Fruit fly (Drosophila melanogaster) whole organism, embryonic: ENCODE measurements around the gene gkt.

Source experiments
- C15 ChIP-seq: fragments of 200-800 bp; sonication (Bioruptor generic); IDR thresholded peaks from 3 replicates; pipeline ENCODE4 v1.3.6; 2022; ENCODE audit warnings: missing biosample characterization, missing genetic modification characterization
- CG10462 ChIP-seq: fragments of 200-800 bp; sonication (Bioruptor generic); optimal IDR thresholded peaks from 2 replicates; lab custom pipeline; 2016; ENCODE audit warnings: missing biosample characterization, missing genetic modification characterization
- CG10543 ChIP-seq: fragments of 200-800 bp; sonication (Bioruptor generic); optimal IDR thresholded peaks from 3 replicates; lab custom pipeline; 2017; ENCODE audit warnings: missing biosample characterization, mild to moderate bottlenecking, missing genetic modification characterization, moderate library complexity
- CG10979 ChIP-seq: fragments of 200-800 bp; sonication (Bioruptor generic); optimal IDR thresholded peaks from 2 replicates; lab custom pipeline; 2018; ENCODE audit warnings: missing biosample characterization, mild to moderate bottlenecking, missing genetic modification characterization, moderate library complexity
- CG12155 ChIP-seq: fragments of 200-800 bp; sonication (Bioruptor generic); optimal IDR thresholded peaks from 3 replicates; lab custom pipeline; 2016; ENCODE audit warnings: missing biosample characterization, missing genetic modification characterization
- CG12391 ChIP-seq: fragments of 200-800 bp; sonication (Bioruptor generic); optimal IDR thresholded peaks from 3 replicates; lab custom pipeline; 2018; ENCODE audit warnings: missing biosample characterization, mild to moderate bottlenecking, missing genetic modification characterization, moderate library complexity
- CG17361 ChIP-seq: fragments of 200-800 bp; sonication (Bioruptor generic); IDR thresholded peaks from 3 replicates; pipeline ENCODE4 v1.3.6; 2022; ENCODE audit warnings: missing biosample characterization, missing genetic modification characterization
- CG2116 ChIP-seq: fragments of 200-800 bp; sonication (Bioruptor generic); optimal IDR thresholded peaks from 3 replicates; lab custom pipeline; 2018; ENCODE audit warnings: missing biosample characterization, mild to moderate bottlenecking, missing genetic modification characterization
- CG2202 ChIP-seq: fragments of 200-800 bp; sonication (Bioruptor generic); optimal IDR thresholded peaks from 2 replicates; lab custom pipeline; 2018; ENCODE audit warnings: missing biosample characterization, mild to moderate bottlenecking, missing genetic modification characterization
- CG31224 ChIP-seq: fragments of 200-800 bp; sonication (Bioruptor generic); IDR thresholded peaks from 2 replicates; pipeline ENCODE4 v1.3.6; 2022; ENCODE audit warnings: missing biosample characterization, missing genetic modification characterization
- CG3163 ChIP-seq: fragments of 200-800 bp; sonication (Bioruptor generic); optimal IDR thresholded peaks from 3 replicates; lab custom pipeline; 2016; ENCODE audit warnings: missing biosample characterization, missing genetic modification characterization
- CG4617 ChIP-seq: fragments of 200-800 bp; sonication (Bioruptor generic); optimal IDR thresholded peaks from 3 replicates; lab custom pipeline; 2016; ENCODE audit warnings: missing biosample characterization, missing genetic modification characterization, borderline replicate concordance
- CG6765 ChIP-seq: fragments of 200-800 bp; sonication (Bioruptor generic); optimal IDR thresholded peaks from 3 replicates; lab custom pipeline; 2017; ENCODE audit warnings: missing biosample characterization, mild to moderate bottlenecking, missing genetic modification characterization
- CG6854 ChIP-seq: fragments of 200-800 bp; sonication (Bioruptor generic); optimal IDR thresholded peaks from 3 replicates; lab custom pipeline; 2017; ENCODE audit warnings: missing biosample characterization, mild to moderate bottlenecking, missing genetic modification characterization
- CG7556 ChIP-seq: fragments of 200-800 bp; sonication (Bioruptor generic); optimal IDR thresholded peaks from 2 replicates; lab custom pipeline; 2017; ENCODE audit warnings: missing biosample characterization, mild to moderate bottlenecking, missing genetic modification characterization
- CG8765 ChIP-seq: fragments of 200-800 bp; sonication (Bioruptor generic); IDR thresholded peaks from 2 replicates; pipeline ENCODE4 v1.3.6; 2022; ENCODE audit warnings: missing biosample characterization, missing genetic modification characterization
- Dek ChIP-seq: fragments of 200-800 bp; sonication (Bioruptor generic); optimal IDR thresholded peaks from 3 replicates; lab custom pipeline; 2019; ENCODE audit warnings: missing biosample characterization, mild to moderate bottlenecking, missing genetic modification characterization, moderate library complexity
- Eip74EF ChIP-seq, 2 experiments: fragments of 200-800 bp in 1 of 2; fragments of >200 bp in 1 of 2; sonication (Bioruptor generic) in 1 of 2; optimal IDR thresholded peaks; 2 replicates each; lab custom pipeline; 2017 to 2019; ENCODE audit warnings: missing biosample characterization in 2 of 2, missing genetic modification characterization in 2 of 2, mild to moderate bottlenecking in 1 of 2, moderate library complexity in 1 of 2
- Ets65A ChIP-seq: fragments of 200-800 bp; sonication (Bioruptor generic); peaks from one replicate; lab custom pipeline; 2016; ENCODE audit warnings: missing biosample characterization, missing genetic modification characterization
- Hmx ChIP-seq: fragments of 200-800 bp; sonication (Bioruptor generic); optimal IDR thresholded peaks from 2 replicates; lab custom pipeline; 2016; ENCODE audit warnings: missing biosample characterization, missing genetic modification characterization
- MBD-R2 ChIP-seq: fragments of 200-800 bp; sonication (Bioruptor generic); IDR thresholded peaks from 2 replicates; pipeline ENCODE4 v1.3.6; 2022; ENCODE audit warnings: missing biosample characterization, missing genetic modification characterization
- Med ChIP-seq: fragments of 200-800 bp; sonication (Bioruptor generic); peaks from one replicate; lab custom pipeline; 2016; ENCODE audit warnings: missing biosample characterization, missing genetic modification characterization, mild to moderate bottlenecking, inconsistent platforms, moderate library complexity
- NC2β ChIP-seq: fragments of 200-800 bp; sonication (Bioruptor generic); optimal IDR thresholded peaks from 2 replicates; lab custom pipeline; 2016; ENCODE audit warnings: missing biosample characterization, missing genetic modification characterization
- Oaz ChIP-seq: fragments of 200-800 bp; sonication (Bioruptor generic); IDR thresholded peaks from 2 replicates; pipeline ENCODE4 v1.3.6; 2022; ENCODE audit warnings: missing biosample characterization, missing genetic modification characterization
- Optix ChIP-seq: fragments of 200-800 bp; sonication (Bioruptor generic); IDR thresholded peaks from 3 replicates; pipeline ENCODE4 v1.3.6; 2022; ENCODE audit warnings: missing biosample characterization, missing genetic modification characterization
- cas ChIP-seq: fragments of 200-800 bp; sonication (Bioruptor generic); IDR thresholded peaks from 2 replicates; pipeline ENCODE4 v1.3.6; 2022; ENCODE audit warnings: missing biosample characterization, missing genetic modification characterization
- danr ChIP-seq: fragments of 200-800 bp; sonication (Bioruptor generic); IDR thresholded peaks from 2 replicates; pipeline ENCODE4 v1.3.6; 2022; ENCODE audit warnings: missing biosample characterization, missing genetic modification characterization
- ems ChIP-seq: fragments of 200-800 bp; sonication (Bioruptor generic); optimal IDR thresholded peaks from 3 replicates; lab custom pipeline; 2016; ENCODE audit warnings: missing biosample characterization, missing genetic modification characterization
- gsb-n ChIP-seq: fragments of 200-800 bp; sonication (Bioruptor generic); optimal IDR thresholded peaks from 3 replicates; lab custom pipeline; 2018; ENCODE audit warnings: missing biosample characterization, mild to moderate bottlenecking, missing genetic modification characterization
- ind ChIP-seq: fragments of 200-800 bp; sonication (Bioruptor generic); optimal IDR thresholded peaks from 3 replicates; lab custom pipeline; 2016; ENCODE audit warnings: missing biosample characterization, missing genetic modification characterization
- pzg ChIP-seq: fragments of 200-800 bp; sonication (Bioruptor generic); optimal IDR thresholded peaks from 3 replicates; lab custom pipeline; 2018; ENCODE audit warnings: missing biosample characterization, mild to moderate bottlenecking, missing genetic modification characterization, moderate library complexity
- row ChIP-seq: fragments of 200-800 bp; sonication (Bioruptor generic); IDR thresholded peaks from 3 replicates; pipeline ENCODE4 v1.3.6; 2022; ENCODE audit warnings: missing biosample characterization, missing genetic modification characterization
- run ChIP-seq: fragments of 200-800 bp; sonication (Bioruptor generic); optimal IDR thresholded peaks from 3 replicates; lab custom pipeline; 2018; ENCODE audit warnings: missing biosample characterization, mild to moderate bottlenecking, missing genetic modification characterization
- schlank ChIP-seq: fragments of 200-800 bp; sonication (Bioruptor generic); optimal IDR thresholded peaks from 2 replicates; lab custom pipeline; 2018; ENCODE audit warnings: missing biosample characterization, mild to moderate bottlenecking, missing genetic modification characterization
- sens ChIP-seq: fragments of 200-800 bp; sonication (Bioruptor generic); peaks from one replicate; lab custom pipeline; 2016; ENCODE audit warnings: missing biosample characterization, missing genetic modification characterization
- ttk ChIP-seq: fragments of 200-800 bp; sonication (Bioruptor generic); IDR thresholded peaks from 2 replicates; pipeline ENCODE4 v2.1.2; 2022; ENCODE audit warnings: missing biosample characterization, missing genetic modification characterization
- wek ChIP-seq: fragments of 200-800 bp; sonication (Bioruptor generic); optimal IDR thresholded peaks from 3 replicates; lab custom pipeline; 2018; ENCODE audit warnings: missing biosample characterization, mild to moderate bottlenecking, missing genetic modification characterization, moderate library complexity
- zf30C ChIP-seq: fragments of 200-800 bp; sonication (Bioruptor generic); optimal IDR thresholded peaks from 3 replicates; lab custom pipeline; 2018; ENCODE audit warnings: missing biosample characterization, mild to moderate bottlenecking, missing genetic modification characterization

Gene gkt

dm6 chr2L:3152696-3153613 lies 6.8 kb upstream of the gkt start (continued):
- peak; percentile 96 for TF ChIP-seq gsb-n (tag; lab: Kevin White, UChicago)
- peak; percentile 96 for TF ChIP-seq CG17361 (GFP tag; lab: Robert Waterston, UW)
- peak; percentile 50; the same call in 1 of the 2 replicates for TF ChIP-seq CG31224 (GFP tag; lab: Robert Waterston, UW)
- TF ChIP-seq row (GFP tag; lab: Robert Waterston, UW) = peak; percentile 97
- TF ChIP-seq ttk (GFP tag; lab: Robert Waterston, UW) = peak; percentile 96
- peak; percentile 83 for TF ChIP-seq CG3163 (GFP tag; lab: Kevin White, UChicago)
- TF ChIP-seq CG10979 = peak; percentile 96
- TF ChIP-seq wek (GFP tag; lab: Kevin White, UChicago) = peak; percentile 82
- TF ChIP-seq schlank = peak; percentile 47
- peak; percentile 76 for TF ChIP-seq Oaz (GFP tag; lab: Robert Waterston, UW)
- peak; percentile 85 for TF ChIP-seq CG4617 (GFP tag; lab: Kevin White, UChicago)
- peak; percentile 79 for TF ChIP-seq CG10543
- TF ChIP-seq NC2β (GFP tag; lab: Kevin White, UChicago) = peak; percentile 96
- TF ChIP-seq C15 (GFP tag; lab: Robert Waterston, UW) = peak; percentile 65; the same call in 1 of the 3 replicates
- TF ChIP-seq Eip74EF (GFP tag; optimal IDR thresholded peaks at IDR 0.05; lab: Kevin White, UChicago) = peak in 1 of 2 experiments; percentile 91
- peak; percentile 55 for TF ChIP-seq CG2116 (GFP tag; lab: Kevin White, UChicago)
- peak; percentile 94 for TF ChIP-seq CG2202 (tag; lab: Kevin White, UChicago)
- no peak for TF ChIP-seq pzg
- peak; percentile 16 for TF ChIP-seq CG6765 (GFP tag; lab: Kevin White, UChicago)
- TF ChIP-seq ems (GFP tag; lab: Kevin White, UChicago) = peak; percentile 95
- peak; percentile 70 for TF ChIP-seq cas (GFP tag; lab: Robert Waterston, UW)
- peak; percentile 72 for TF ChIP-seq CG6854 (GFP tag; lab: Kevin White, UChicago)
- TF ChIP-seq CG12155 (GFP tag; lab: Kevin White, UChicago) = peak; percentile 82
- TF ChIP-seq ind (GFP tag; lab: Kevin White, UChicago) = peak; percentile 95
- peak; percentile 93 for TF ChIP-seq CG10462 (GFP tag; lab: Kevin White, UChicago)
- peak; percentile 96 for TF ChIP-seq CG12391 (tag; lab: Kevin White, UChicago)
- TF ChIP-seq Optix (GFP tag; lab: Robert Waterston, UW) = peak; percentile 92
- peak; percentile 94 for TF ChIP-seq CG7556 (GFP tag; lab: Kevin White, UChicago)
- peak; percentile 68 for TF ChIP-seq MBD-R2
- peak; percentile 88 for TF ChIP-seq zf30C (GFP tag; lab: Kevin White, UChicago)
- TF ChIP-seq danr = peak; percentile 88
- TF ChIP-seq Hmx (GFP tag; lab: Kevin White, UChicago) = no peak
- TF ChIP-seq run (tag; lab: Kevin White, UChicago) = peak; percentile 87

dm6 chr2L:3154749-3155148 lies 5.0 kb upstream of the gkt start:
- TF ChIP-seq Med (GFP tag; lab: Kevin White, UChicago) = peak; percentile 54
- 0 out of 2 replicates have a peak, but pooled peaks have one; percentile 21 for TF ChIP-seq CG8765
- no peak for TF ChIP-seq Dek
- peak; percentile 27 for TF ChIP-seq sens
- peak; percentile 31 for TF ChIP-seq Ets65A (GFP tag; lab: Kevin White, UChicago)
